Fruit fly (Drosophila melanogaster) whole organism, wandering third instar larva: ENCODE measurements around the gene siz.

ENCODE experiments used
- CG32264 ChIP-seq: fragments of 200-800 bp; sonication (Bioruptor generic); optimal IDR thresholded peaks from 2 replicates; lab custom pipeline; 2016; ENCODE audit warnings: missing biosample characterization, missing genetic modification characterization
- CG9705 ChIP-seq: fragments of 200-800 bp; sonication (Bioruptor generic); optimal IDR thresholded peaks from 2 replicates; lab custom pipeline; 2018; ENCODE audit warnings: missing biosample characterization, mild to moderate bottlenecking, missing genetic modification characterization
- CrebA ChIP-seq: fragments of 200-800 bp; sonication (Bioruptor generic); optimal IDR thresholded peaks from 2 replicates; lab custom pipeline; 2016; ENCODE audit warnings: missing biosample characterization, mild to moderate bottlenecking, missing genetic modification characterization, borderline replicate concordance
- Dfd ChIP-seq: fragments of >200 bp; optimal IDR thresholded peaks from 2 replicates; lab custom pipeline; 2017; ENCODE audit warnings: missing biosample characterization, missing genetic modification characterization
- Dif ChIP-seq: fragments of 200-275, 200-300 bp; sonication (Bioruptor generic); optimal IDR thresholded peaks from 2 replicates; lab custom pipeline; 2018; ENCODE audit warnings: missing biosample characterization, missing genetic modification characterization; ENCODE audit not compliant: partially characterized antibody
- HLH106 ChIP-seq: fragments of 200-800 bp; optimal IDR thresholded peaks from 3 replicates; lab custom pipeline; 2019; ENCODE audit warnings: missing biosample characterization, mild to moderate bottlenecking, missing genetic modification characterization, moderate library complexity
- Hnf4 ChIP-seq: fragments of 200-800 bp; sonication (Bioruptor generic); optimal IDR thresholded peaks from 2 replicates; lab custom pipeline; 2016; ENCODE audit warnings: missing biosample characterization, mild to moderate bottlenecking, missing genetic modification characterization
- Hr78 ChIP-seq: fragments of >200 bp; optimal IDR thresholded peaks from 2 replicates; lab custom pipeline; 2017; ENCODE audit warnings: missing biosample characterization, missing genetic modification characterization
- Hr83 ChIP-seq: fragments of 200-300 bp; sonication (Bioruptor generic); optimal IDR thresholded peaks from 2 replicates; lab custom pipeline; 2016; ENCODE audit warnings: missing biosample characterization, mild to moderate bottlenecking, missing genetic modification characterization, moderate library complexity; ENCODE audit not compliant: poor library complexity, severe bottlenecking
- Jra ChIP-seq: sonication (Bioruptor generic); optimal IDR thresholded peaks from 2 replicates; lab custom pipeline; 2016; ENCODE audit warnings: missing biosample characterization, missing genetic modification characterization
- Mio ChIP-seq: sonication (Bioruptor generic); optimal IDR thresholded peaks from 2 replicates; lab custom pipeline; 2016; ENCODE audit warnings: missing biosample characterization, missing genetic modification characterization
- Myc ChIP-seq: fragments of >200 bp; optimal IDR thresholded peaks from 2 replicates; lab custom pipeline; 2017
- N ChIP-seq: fragments of >200 bp; optimal IDR thresholded peaks from 2 replicates; lab custom pipeline; 2018; ENCODE audit warnings: missing biosample characterization, missing external identifiers, missing genetic modification characterization
- OdsH ChIP-seq: fragments of 200-800 bp; sonication (Bioruptor generic); optimal IDR thresholded peaks from 2 replicates; lab custom pipeline; 2016; ENCODE audit warnings: missing biosample characterization, mild to moderate bottlenecking, missing genetic modification characterization
- Rel ChIP-seq, 2 experiments: fragments of 200-800 bp; sonication (Bioruptor generic) in 1 of 2; optimal IDR thresholded peaks; 2 replicates in 1 of 2; 3 replicates in 1 of 2; lab custom pipeline; 2016 to 2019; ENCODE audit warnings: mild to moderate bottlenecking in 2 of 2, missing biosample characterization in 2 of 2, missing genetic modification characterization in 2 of 2, moderate library complexity in 1 of 2
- Sp1 ChIP-seq: fragments of 200-800 bp; sonication (Bioruptor generic); optimal IDR thresholded peaks from 3 replicates; lab custom pipeline; 2019; ENCODE audit warnings: missing biosample characterization, mild to moderate bottlenecking, missing genetic modification characterization, moderate library complexity
- br ChIP-seq: fragments of 200-800 bp; sonication (Bioruptor generic); optimal IDR thresholded peaks from 2 replicates; lab custom pipeline; 2016; ENCODE audit warnings: missing biosample characterization, missing genetic modification characterization
- dmrt93B ChIP-seq: fragments of 200-800 bp; sonication (Bioruptor generic); optimal IDR thresholded peaks from 2 replicates; lab custom pipeline; 2018; ENCODE audit warnings: missing biosample characterization, mild to moderate bottlenecking, missing genetic modification characterization
- foxo ChIP-seq, 2 experiments: fragments of 200-800 bp; sonication (Bioruptor generic); optimal IDR thresholded peaks; 2 replicates in 1 of 2; 3 replicates in 1 of 2; lab custom pipeline; 2016 to 2017; ENCODE audit warnings: missing biosample characterization in 2 of 2, missing genetic modification characterization in 2 of 2
- fru ChIP-seq: fragments of 200-800 bp; sonication (Bioruptor generic); optimal IDR thresholded peaks from 3 replicates; lab custom pipeline; 2016; ENCODE audit warnings: missing biosample characterization, mild to moderate bottlenecking, missing genetic modification characterization
- h ChIP-seq: fragments of 200-800 bp; sonication (Bioruptor generic); optimal IDR thresholded peaks from 3 replicates; lab custom pipeline; 2016; ENCODE audit warnings: missing biosample characterization, mild to moderate bottlenecking, missing genetic modification characterization
- jim ChIP-seq: fragments of 175-275, 200-325 bp; sonication (Bioruptor generic); optimal IDR thresholded peaks from 2 replicates; lab custom pipeline; 2016; ENCODE audit warnings: missing biosample characterization, mild to moderate bottlenecking, missing genetic modification characterization
- lola ChIP-seq: fragments of >200 bp; optimal IDR thresholded peaks from 2 replicates; lab custom pipeline; 2017; ENCODE audit warnings: missing biosample characterization, missing genetic modification characterization
- pan ChIP-seq: fragments of >200 bp; optimal IDR thresholded peaks from 2 replicates; lab custom pipeline; 2017
- psq ChIP-seq: fragments of 200-800 bp; sonication (Bioruptor generic); optimal IDR thresholded peaks from 3 replicates; lab custom pipeline; 2017; ENCODE audit warnings: missing biosample characterization, mild to moderate bottlenecking, missing genetic modification characterization, moderate library complexity
- sv ChIP-seq: fragments of 200-800 bp; sonication (Bioruptor generic); optimal IDR thresholded peaks from 3 replicates; lab custom pipeline; 2016; ENCODE audit warnings: missing biosample characterization, missing genetic modification characterization
- woc ChIP-seq: sonication (Bioruptor generic); optimal IDR thresholded peaks from 2 replicates; lab custom pipeline; 2016; ENCODE audit warnings: missing biosample characterization, mild to moderate bottlenecking, missing genetic modification characterization

Gene siz

DNA sequence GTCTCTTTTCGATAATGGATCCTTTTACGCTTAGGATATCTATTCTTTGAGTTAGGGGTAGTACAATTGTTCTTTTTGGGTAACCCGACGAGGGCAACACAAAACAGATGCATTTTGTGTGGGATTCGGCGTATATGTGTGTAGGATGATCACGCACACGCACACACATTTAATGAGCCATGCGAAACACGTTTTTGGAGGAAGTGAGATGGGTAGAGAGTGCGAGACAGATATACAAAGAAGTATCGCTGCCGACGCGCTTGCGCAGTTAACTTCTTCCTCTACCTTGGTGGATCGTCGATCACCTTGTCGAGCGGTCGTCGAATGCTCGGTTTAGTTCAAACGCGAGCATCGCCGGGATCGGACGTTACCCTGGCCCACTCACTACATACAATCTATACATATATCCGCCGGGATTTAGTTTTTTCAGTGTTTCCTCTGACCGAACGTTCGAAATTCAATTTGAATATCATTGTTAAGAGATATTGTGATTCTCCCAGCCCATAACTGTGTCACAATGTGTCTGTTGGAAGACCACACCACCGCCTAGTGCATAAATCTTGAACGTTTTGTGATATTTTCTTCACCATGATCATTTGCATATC is 33.3 kb downstream of the siz start (continued):
- TF ChIP-seq Sp1 (GFP tag; lab: Kevin White, UChicago) (peak; percentile 9), Hr83 (GFP tag; lab: Kevin White, UChicago) (peak; percentile 16), lola (no peak), h (GFP tag; lab: Kevin White, UChicago) (peak; percentile 2), CG32264 (GFP tag; lab: Kevin White, UChicago) (no peak), pan (lab: Kevin White, UChicago) (no peak), psq (GFP tag; lab: Kevin White, UChicago) (peak; percentile 4), Dif (GFP tag; lab: Kevin White, UChicago) (peak; percentile 70), jim (GFP tag; lab: Kevin White, UChicago) (no peak)

DNA sequence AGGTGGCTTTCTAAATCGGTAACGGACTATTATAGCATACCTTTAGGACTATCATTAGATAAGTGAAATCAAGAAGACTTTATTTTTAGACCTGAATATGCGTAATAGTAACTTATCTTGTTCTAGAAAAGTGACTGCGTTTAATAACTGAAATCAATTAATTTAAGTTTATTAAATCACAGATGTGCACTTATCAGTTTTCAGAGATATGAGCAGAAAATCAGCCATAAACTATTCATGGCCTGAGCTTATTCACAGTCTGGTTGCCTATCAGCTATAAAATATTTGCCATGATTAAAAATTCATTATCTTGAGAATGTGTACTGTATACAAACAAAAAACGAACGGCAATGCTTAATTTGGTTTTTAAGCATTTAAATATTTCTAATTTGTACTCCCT is 35.1 kb downstream of the siz start:
- TF ChIP-seq Hr78 (GFP tag; lab: Kevin White, UChicago) (no peak), sv (GFP tag; lab: Kevin White, UChicago) (no peak), pan (lab: Kevin White, UChicago) (no peak), N (GFP tag; lab: Kevin White, UChicago) (no peak), Dif (GFP tag; lab: Kevin White, UChicago) (no peak), woc (GFP tag; lab: Kevin White, UChicago) (no peak)

DNA sequence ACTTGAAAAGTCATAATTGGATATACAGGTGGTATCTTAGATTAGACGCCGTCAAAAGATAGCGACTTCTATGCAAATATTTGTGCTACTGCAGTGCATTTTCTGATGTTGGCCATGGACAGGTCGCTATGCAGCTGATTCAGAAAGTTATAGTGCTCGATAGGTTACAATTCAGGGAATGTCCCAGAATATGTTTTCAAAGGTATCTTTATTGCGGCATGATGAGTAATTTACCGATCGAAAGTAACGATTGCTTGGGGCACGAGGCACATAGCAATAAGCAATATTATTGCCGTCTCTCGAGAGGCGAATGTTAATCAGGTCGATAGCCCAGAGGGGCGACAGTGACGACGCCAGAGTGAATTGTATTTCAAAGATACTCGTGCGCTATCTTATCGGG is 35.7 kb downstream of the siz start:
- TF ChIP-seq OdsH (GFP tag; lab: Kevin White, UChicago) (no peak), Mio (GFP tag; lab: Kevin White, UChicago) (no peak), h (GFP tag; lab: Kevin White, UChicago) (peak; percentile 19), Myc (no peak), Hr83 (GFP tag; lab: Kevin White, UChicago) (no peak), fru (peak; percentile 19), Sp1 (GFP tag; lab: Kevin White, UChicago) (no peak), Dfd (GFP tag; lab: Kevin White, UChicago) (no peak), foxo (GFP tag; optimal IDR thresholded peaks at IDR 0.05; lab: Kevin White, UChicago) (no peak), HLH106 (tag; lab: Kevin White, UChicago) (no peak), N (GFP tag; lab: Kevin White, UChicago) (no peak), Rel (GFP tag; optimal IDR thresholded peaks at IDR 0.05; lab: Kevin White, UChicago) (no peak), Rel (tag; optimal IDR thresholded peaks at IDR 0.05; lab: Kevin White, UChicago) (peak; percentile 95)
- TF ChIP-seq, all 38 proteins: peak for 3

DNA sequence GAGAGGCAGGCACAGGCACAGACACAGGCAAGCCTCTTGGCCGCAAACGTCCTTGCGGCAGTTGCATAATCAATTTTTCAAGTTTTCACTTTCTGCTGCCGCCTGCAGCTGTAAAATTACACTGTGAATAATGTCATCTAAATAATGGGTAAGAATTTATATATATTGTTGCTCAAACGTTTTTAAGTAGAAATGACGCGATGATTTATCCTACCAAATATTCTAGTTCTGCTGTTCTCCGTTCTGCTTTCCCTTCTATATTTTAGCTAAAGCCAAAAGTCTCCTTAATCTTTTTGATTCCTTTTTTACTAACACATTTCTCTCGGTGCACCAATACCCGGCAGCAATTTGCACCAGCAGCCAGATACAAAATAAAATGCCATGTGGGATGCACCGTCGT is 46.1 kb downstream of the siz start:
- TF ChIP-seq CrebA (GFP tag; lab: Kevin White, UChicago) = no peak
- no peak for TF ChIP-seq psq (GFP tag; lab: Kevin White, UChicago)
- peak; percentile 18 for TF ChIP-seq fru
- no peak for TF ChIP-seq Hr83 (GFP tag; lab: Kevin White, UChicago)
- TF ChIP-seq CG9705 = no peak
- TF ChIP-seq Hnf4 (GFP tag; lab: Kevin White, UChicago) = no peak

DNA sequence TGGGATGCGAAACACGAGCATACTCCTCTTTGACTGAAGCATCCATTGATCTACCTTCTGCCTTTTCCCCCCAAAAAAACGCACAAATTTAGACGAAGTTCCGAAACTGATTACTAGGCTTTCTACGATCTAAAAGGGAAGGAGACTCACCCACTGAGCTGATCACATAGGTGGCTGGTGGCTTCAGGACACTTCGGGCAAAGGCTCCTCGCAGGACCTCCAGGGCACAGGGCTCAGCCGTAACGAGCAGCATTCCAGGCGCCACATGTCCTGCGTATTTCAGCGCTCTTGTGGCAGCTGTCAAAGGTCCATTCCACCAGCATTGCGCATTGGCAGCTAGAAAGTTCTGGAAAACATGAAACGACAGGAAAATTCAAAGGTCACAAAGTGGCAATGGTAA is 54.6 kb downstream of the siz start, which contains the start of gene CG33285:
Gene CG33285, minus strand, starts transcription at position 101 of the 400 bp plus-strand sequence.
- TF ChIP-seq foxo (GFP tag; optimal IDR thresholded peaks at IDR 0.05; lab: Kevin White, UChicago) = no peak
- TF ChIP-seq Jra (GFP tag; lab: Kevin White, UChicago) = no peak
- no peak for TF ChIP-seq Mio (GFP tag; lab: Kevin White, UChicago)
- TF ChIP-seq dmrt93B (GFP tag; lab: Kevin White, UChicago) = no peak
- TF ChIP-seq Dif (GFP tag; lab: Kevin White, UChicago) = no peak

DNA sequence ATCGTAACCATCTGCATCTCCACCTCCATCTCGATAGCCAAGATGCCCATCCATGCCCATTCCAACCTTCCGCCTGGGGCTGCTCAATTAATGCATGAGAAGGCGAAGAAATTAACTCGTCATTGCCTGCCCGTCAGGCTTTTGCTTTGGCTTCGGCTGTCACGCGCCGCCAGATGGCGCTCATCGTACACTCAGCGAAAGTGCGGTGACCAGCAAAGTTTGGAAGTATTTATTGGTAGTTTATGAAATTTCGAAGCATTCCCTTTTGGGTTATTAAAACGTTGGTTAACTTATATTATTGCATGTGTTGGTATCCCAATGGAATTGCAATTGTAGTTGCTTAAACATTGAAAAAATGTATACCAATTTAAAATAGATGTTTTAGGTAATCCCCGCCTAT is 55.9 kb downstream of the siz start:
- TF ChIP-seq OdsH (GFP tag; lab: Kevin White, UChicago) = no peak
- no peak for TF ChIP-seq woc (GFP tag; lab: Kevin White, UChicago)
- no peak for TF ChIP-seq br (GFP tag; lab: Kevin White, UChicago)
- no peak for TF ChIP-seq sv (GFP tag; lab: Kevin White, UChicago)
- TF ChIP-seq Dif (GFP tag; lab: Kevin White, UChicago) = no peak
- TF ChIP-seq Rel (GFP tag; optimal IDR thresholded peaks at IDR 0.05; lab: Kevin White, UChicago) = no peak
- no peak for TF ChIP-seq Rel (tag; optimal IDR thresholded peaks at IDR 0.05; lab: Kevin White, UChicago)
